Fruit fly (Drosophila melanogaster): ENCODE data around the gene CG12984.

dm6 chr3L:20990231-20990630 lies 1.2 kb upstream of the CG12984 start:
- no peak for TF ChIP-seq Hr78 (GFP tag; optimal IDR thresholded peaks at IDR 0.05)
- no peak for TF ChIP-seq kni (GFP tag; optimal IDR thresholded peaks at IDR 0.05)
- no peak for TF ChIP-seq fd3F (GFP tag; optimal IDR thresholded peaks at IDR 0.05)
